Fruit fly (Drosophila melanogaster) Kc167 (cell line): ENCODE measurements around the gene CG14036.

ENCODE experiments used
- Myc ChIP-seq: fragments of >200 bp; optimal IDR thresholded peaks from 2 replicates; lab custom pipeline; 2017; ENCODE audit warnings: missing external identifiers
- h ChIP-seq: fragments of >200 bp; optimal IDR thresholded peaks from 3 replicates; lab custom pipeline; 2018; ENCODE audit warnings: missing external identifiers

- no peak for TF ChIP-seq Myc (lab: Kevin White, UChicago)
- TF ChIP-seq h (lab: Kevin White, UChicago), result no peak
These were observed 8.1 kb upstream of the CG14036 start for dm6 chr2L:5062799-5063404.
